Fruit fly (Drosophila melanogaster) whole organism, embryonic: Measurements from ENCODE around the gene mRpL49.

ENCODE experiments used
- CG10462 ChIP-seq: fragments of 200-800 bp; sonication (Bioruptor generic); optimal IDR thresholded peaks from 2 replicates; lab custom pipeline; 2016; ENCODE audit warnings: missing biosample characterization, missing genetic modification characterization
- CG10565 ChIP-seq: fragments of 200-800 bp; sonication (Bioruptor generic); optimal IDR thresholded peaks from 3 replicates; lab custom pipeline; 2016; ENCODE audit warnings: missing biosample characterization, mild to moderate bottlenecking, missing genetic modification characterization
- CG11696 ChIP-seq: fragments of 200-800 bp; sonication (Bioruptor generic); IDR thresholded peaks from 2 replicates; pipeline ENCODE4 v1.3.6; 2022; ENCODE audit warnings: missing biosample characterization, missing genetic modification characterization
- CG15073 ChIP-seq: fragments of 200-800 bp; sonication (Bioruptor generic); optimal IDR thresholded peaks from 2 replicates; lab custom pipeline; 2016; ENCODE audit warnings: missing biosample characterization, missing genetic modification characterization
- CG15269 ChIP-seq: fragments of 200-800 bp; sonication (Bioruptor generic); optimal IDR thresholded peaks from 2 replicates; lab custom pipeline; 2018; ENCODE audit warnings: missing biosample characterization, mild to moderate bottlenecking, missing genetic modification characterization, moderate library complexity
- CG1647 ChIP-seq: fragments of 200-800 bp; sonication (Bioruptor generic); optimal IDR thresholded peaks from 3 replicates; lab custom pipeline; 2016; ENCODE audit warnings: missing biosample characterization, missing genetic modification characterization
- CG16779 ChIP-seq: fragments of 200-800 bp; sonication (Bioruptor generic); IDR thresholded peaks from 2 replicates; pipeline ENCODE4 v1.3.6; 2022; ENCODE audit warnings: missing biosample characterization, missing genetic modification characterization
- CG17359 ChIP-seq: fragments of 200-800 bp; sonication (Bioruptor generic); optimal IDR thresholded peaks from 3 replicates; lab custom pipeline; 2018; ENCODE audit warnings: missing biosample characterization, mild to moderate bottlenecking, missing genetic modification characterization, moderate library complexity
- CG17385 ChIP-seq: fragments of 200-800 bp; sonication (Bioruptor generic); optimal IDR thresholded peaks from 3 replicates; lab custom pipeline; 2018; ENCODE audit warnings: missing biosample characterization, mild to moderate bottlenecking, missing genetic modification characterization
- CG17568 ChIP-seq: fragments of 200-800 bp; sonication (Bioruptor generic); optimal IDR thresholded peaks from 2 replicates; lab custom pipeline; 2018; ENCODE audit warnings: missing biosample characterization, mild to moderate bottlenecking, missing genetic modification characterization, moderate library complexity
- CG2678 ChIP-seq: fragments of 200-800 bp; sonication (Bioruptor generic); optimal IDR thresholded peaks from 3 replicates; lab custom pipeline; 2019; ENCODE audit warnings: missing biosample characterization, mild to moderate bottlenecking, missing genetic modification characterization, moderate library complexity
- CG3847 ChIP-seq: fragments of 200-800 bp; sonication (Bioruptor generic); IDR thresholded peaks from 2 replicates; pipeline ENCODE4 v1.3.6; 2022; ENCODE audit warnings: missing biosample characterization, missing genetic modification characterization
- CG7556 ChIP-seq: fragments of 200-800 bp; sonication (Bioruptor generic); optimal IDR thresholded peaks from 2 replicates; lab custom pipeline; 2017; ENCODE audit warnings: missing biosample characterization, mild to moderate bottlenecking, missing genetic modification characterization
- CG7745 ChIP-seq: fragments of 200-800 bp; sonication (Bioruptor generic); optimal IDR thresholded peaks from 2 replicates; lab custom pipeline; 2018; ENCODE audit warnings: missing biosample characterization, mild to moderate bottlenecking, missing genetic modification characterization, moderate library complexity
- CG8290 ChIP-seq, 3 experiments: fragments of 200-800 bp; sonication (Bioruptor generic); optimal IDR thresholded peaks; 2 replicates each; lab custom pipeline; 2016 to 2019; ENCODE audit warnings: missing biosample characterization in 3 of 3, missing genetic modification characterization in 3 of 3, mild to moderate bottlenecking in 2 of 3, moderate library complexity in 1 of 3
- CG9727 ChIP-seq: fragments of 200-800 bp; sonication (Bioruptor generic); optimal IDR thresholded peaks from 3 replicates; lab custom pipeline; 2017; ENCODE audit warnings: missing biosample characterization, mild to moderate bottlenecking, missing genetic modification characterization
- CG9797 ChIP-seq: fragments of 200-800 bp; sonication (Bioruptor generic); optimal IDR thresholded peaks from 3 replicates; lab custom pipeline; 2018; ENCODE audit warnings: missing biosample characterization, mild to moderate bottlenecking, missing genetic modification characterization
- CG9817 ChIP-seq: fragments of 200-800 bp; sonication (Bioruptor generic); optimal IDR thresholded peaks from 2 replicates; lab custom pipeline; 2018; ENCODE audit warnings: missing biosample characterization, mild to moderate bottlenecking, missing genetic modification characterization, moderate library complexity
- Dll ChIP-seq: fragments of 200-800 bp; sonication (Bioruptor generic); IDR thresholded peaks from 4 replicates; pipeline ENCODE4 v1.3.6; 2022; ENCODE audit warnings: missing biosample characterization, missing genetic modification characterization; ENCODE audit not compliant: partially characterized antibody
- ERR ChIP-seq: fragments of 200-800 bp; sonication (Bioruptor generic); optimal IDR thresholded peaks from 2 replicates; lab custom pipeline; 2016; ENCODE audit warnings: missing biosample characterization, missing genetic modification characterization
- Fer1 ChIP-seq: fragments of 200-800 bp; sonication (Bioruptor generic); optimal IDR thresholded peaks from 2 replicates; lab custom pipeline; 2017; ENCODE audit warnings: missing biosample characterization, mild to moderate bottlenecking, missing genetic modification characterization
- Fer2 ChIP-seq: fragments of 200-800 bp; sonication (Bioruptor generic); optimal IDR thresholded peaks from 2 replicates; lab custom pipeline; 2018; ENCODE audit warnings: missing biosample characterization, mild to moderate bottlenecking, missing genetic modification characterization, moderate library complexity
- H15 ChIP-seq: fragments of 200-800 bp; sonication (Bioruptor generic); IDR thresholded peaks from 3 replicates; pipeline ENCODE4 v1.3.6; 2022; ENCODE audit warnings: missing biosample characterization, missing genetic modification characterization
- HmgD ChIP-seq: fragments of 200-800 bp; sonication (Bioruptor generic); optimal IDR thresholded peaks from 3 replicates; lab custom pipeline; 2016; ENCODE audit warnings: missing biosample characterization, missing genetic modification characterization
- Kr ChIP-seq: fragments of 200-800 bp; sonication (Bioruptor generic); optimal IDR thresholded peaks from 2 replicates; lab custom pipeline; 2017; ENCODE audit warnings: missing biosample characterization, mild to moderate bottlenecking, missing genetic modification characterization
- Myb ChIP-seq: fragments of 200-800 bp; sonication (Bioruptor generic); optimal IDR thresholded peaks from 2 replicates; lab custom pipeline; 2016; ENCODE audit warnings: missing biosample characterization, missing genetic modification characterization
- Ptx1 ChIP-seq: fragments of 200-800 bp; sonication (Bioruptor generic); IDR thresholded peaks from 2 replicates; pipeline ENCODE4 v1.3.6; 2022; ENCODE audit warnings: missing biosample characterization, missing genetic modification characterization
- abd-A ChIP-seq: fragments of 200-800 bp; sonication (Bioruptor generic); optimal IDR thresholded peaks from 3 replicates; lab custom pipeline; 2019; ENCODE audit warnings: missing biosample characterization, mild to moderate bottlenecking, missing genetic modification characterization, moderate library complexity
- bowl ChIP-seq: fragments of 200-800 bp; sonication (Bioruptor generic); IDR thresholded peaks from 2 replicates; pipeline ENCODE4 v1.3.6; 2022; ENCODE audit warnings: missing biosample characterization, missing genetic modification characterization
- dm ChIP-seq: fragments of 200-800 bp; sonication (Bioruptor generic); optimal IDR thresholded peaks from 3 replicates; lab custom pipeline; 2016; ENCODE audit warnings: missing biosample characterization, missing genetic modification characterization
- dysf ChIP-seq: fragments of 200-800 bp; sonication (Bioruptor generic); IDR thresholded peaks from 3 replicates; pipeline ENCODE4 v1.3.6; 2022; ENCODE audit warnings: missing biosample characterization, missing genetic modification characterization
- fd64A ChIP-seq: fragments of 200-800 bp; sonication (Bioruptor generic); optimal IDR thresholded peaks from 3 replicates; lab custom pipeline; 2018; ENCODE audit warnings: missing biosample characterization, mild to moderate bottlenecking, missing genetic modification characterization
- gfzf ChIP-seq: fragments of 200-800 bp; sonication (Bioruptor generic); optimal IDR thresholded peaks from 2 replicates; lab custom pipeline; 2016; ENCODE audit warnings: missing biosample characterization, mild to moderate bottlenecking, missing genetic modification characterization, moderate library complexity
- gsb ChIP-seq: fragments of 200-800 bp; sonication (Bioruptor generic); IDR thresholded peaks from 2 replicates; pipeline ENCODE4 v1.3.6; 2022; ENCODE audit warnings: missing biosample characterization, missing genetic modification characterization
- hkb ChIP-seq, 2 experiments: fragments of 200-800 bp in 1 of 2; fragments of >200 bp in 1 of 2; sonication (Bioruptor generic) in 1 of 2; IDR thresholded peaks in 1 of 2; optimal IDR thresholded peaks in 1 of 2; 2 replicates each; pipeline versions ENCODE4 v1.3.6 to Lab custom; 2017 to 2022; ENCODE audit warnings: missing biosample characterization in 1 of 2, missing genetic modification characterization in 1 of 2
- jing ChIP-seq: fragments of 200-800 bp; sonication (Bioruptor generic); optimal IDR thresholded peaks from 2 replicates; lab custom pipeline; 2018; ENCODE audit warnings: missing biosample characterization, mild to moderate bottlenecking, missing genetic modification characterization
- jumu ChIP-seq: fragments of 200-800 bp; sonication (Bioruptor generic); optimal IDR thresholded peaks from 3 replicates; lab custom pipeline; 2016; ENCODE audit warnings: missing biosample characterization, missing genetic modification characterization
- lab ChIP-seq: fragments of 200-800 bp; sonication (Bioruptor generic); optimal IDR thresholded peaks from 3 replicates; lab custom pipeline; 2017; ENCODE audit warnings: missing biosample characterization, missing genetic modification characterization, mild to moderate bottlenecking, moderate library complexity, missing genetic modification reagents
- lilli ChIP-seq: fragments of 200-800 bp; sonication (Bioruptor generic); optimal IDR thresholded peaks from 3 replicates; lab custom pipeline; 2016; ENCODE audit warnings: missing biosample characterization, missing genetic modification characterization
- maf-S ChIP-seq: fragments of 200-800 bp; sonication (Bioruptor generic); optimal IDR thresholded peaks from 2 replicates; lab custom pipeline; 2016; ENCODE audit warnings: missing biosample characterization, missing genetic modification characterization
- nerfin-2 ChIP-seq: fragments of 200-800 bp; sonication (Bioruptor generic); IDR thresholded peaks from 2 replicates; pipeline ENCODE4 v1.3.6; 2022; ENCODE audit warnings: missing biosample characterization, missing genetic modification characterization; ENCODE audit not compliant: partially characterized antibody
- pnt ChIP-seq: fragments of 200-800 bp; sonication (Bioruptor generic); optimal IDR thresholded peaks from 3 replicates; lab custom pipeline; 2016; ENCODE audit warnings: missing biosample characterization, missing genetic modification characterization
- prd ChIP-seq, 3 experiments: fragments of >200 bp in 2 of 3; fragments of 200-800 bp in 1 of 3; sonication (Bioruptor generic) in 1 of 3; optimal IDR thresholded peaks in 2 of 3; IDR thresholded peaks in 1 of 3; 2 replicates in 2 of 3; 3 replicates in 1 of 3; pipeline versions ENCODE4 v1.3.6 to Lab custom; 2017 to 2022; ENCODE audit warnings: missing biosample characterization in 1 of 3, missing genetic modification characterization in 1 of 3
- ranshi ChIP-seq: fragments of 200-800 bp; sonication (Bioruptor generic); IDR thresholded peaks from 2 replicates; pipeline ENCODE4 v1.3.6; 2022; ENCODE audit warnings: missing biosample characterization, missing genetic modification characterization
- salm ChIP-seq: fragments of 200-800 bp; sonication (Bioruptor generic); optimal IDR thresholded peaks from 2 replicates; lab custom pipeline; 2018; ENCODE audit warnings: missing biosample characterization, mild to moderate bottlenecking, missing genetic modification characterization
- sens ChIP-seq: fragments of 200-800 bp; sonication (Bioruptor generic); peaks from one replicate; lab custom pipeline; 2016; ENCODE audit warnings: missing biosample characterization, missing genetic modification characterization
- sna ChIP-seq: fragments of 200-800 bp; sonication (Bioruptor generic); IDR thresholded peaks from 2 replicates; pipeline ENCODE4 v1.3.6; 2022; ENCODE audit warnings: missing biosample characterization, missing genetic modification characterization; ENCODE audit not compliant: partially characterized antibody
- tio ChIP-seq: fragments of 200-800 bp; sonication (Bioruptor generic); optimal IDR thresholded peaks from 2 replicates; lab custom pipeline; 2017; ENCODE audit warnings: missing biosample characterization, missing genetic modification characterization, inconsistent platforms
- yki ChIP-seq: fragments of >200 bp; optimal IDR thresholded peaks from 3 replicates; lab custom pipeline; 2018
- z ChIP-seq: fragments of 200-800 bp; sonication (Bioruptor generic); IDR thresholded peaks from 3 replicates; pipeline ENCODE4 v1.3.6; 2022; ENCODE audit warnings: missing biosample characterization, missing genetic modification characterization

The mRpL49 gene

DNA sequence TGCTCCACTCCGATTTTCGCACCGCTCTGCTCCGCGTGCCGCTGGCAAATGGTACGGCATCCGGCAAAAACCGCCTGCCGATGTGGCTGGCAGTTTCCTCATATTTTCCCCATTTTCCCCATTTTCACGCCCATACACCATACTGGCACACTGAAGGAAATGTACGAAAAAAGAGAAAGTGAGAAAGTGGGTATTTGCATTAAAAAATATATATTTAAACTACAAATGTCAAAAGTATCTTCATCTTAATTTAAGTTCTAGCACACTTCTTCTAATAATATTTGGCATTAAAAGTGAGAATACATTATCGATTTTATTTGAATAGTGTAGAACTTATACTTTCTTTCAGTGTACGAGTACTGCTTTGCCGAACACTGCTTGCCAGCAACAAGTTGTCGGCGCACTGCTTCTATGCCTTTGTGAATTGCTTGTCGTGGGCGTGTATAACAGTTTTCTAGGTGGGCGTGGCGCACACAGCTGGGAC, 50.5 kb downstream of the mRpL49 start, which contains the start of gene hec (continued):
- no peak for TF ChIP-seq yki (lab: Kevin White, UChicago)
- TF ChIP-seq gfzf (GFP tag; lab: Kevin White, UChicago): no peak
- TF ChIP-seq HmgD (GFP tag; lab: Kevin White, UChicago): no peak
- TF ChIP-seq CG11696 (GFP tag; lab: Robert Waterston, UW): no peak
- TF ChIP-seq tio (GFP tag; lab: Kevin White, UChicago): no peak
- TF ChIP-seq CG10462 (GFP tag; lab: Kevin White, UChicago): no peak
- TF ChIP-seq dysf (GFP tag; lab: Robert Waterston, UW): peak; percentile 52; the same call in 2 of the 3 replicates
- no peak for TF ChIP-seq dm (GFP tag; lab: Kevin White, UChicago)
- TF ChIP-seq CG15269 (tag; lab: Kevin White, UChicago): peak; percentile 31
- TF ChIP-seq CG17385 (GFP tag; lab: Kevin White, UChicago): no peak
- TF ChIP-seq H15 (GFP tag; lab: Robert Waterston, UW): no peak
- TF ChIP-seq jing (GFP tag; lab: Kevin White, UChicago): no peak
- peak; percentile 18 for TF ChIP-seq CG9817 (tag; lab: Kevin White, UChicago)
- TF ChIP-seq CG3847 (GFP tag; lab: Robert Waterston, UW): 0 out of 2 replicates have a peak, but pooled peaks have one; percentile 19
- TF ChIP-seq Fer2: no peak
- no peak for TF ChIP-seq Myb (GFP tag; lab: Kevin White, UChicago)
- no peak for TF ChIP-seq CG1647 (GFP tag; lab: Kevin White, UChicago)
- TF ChIP-seq Dll: no peak
- TF ChIP-seq CG9727 (GFP tag; lab: Kevin White, UChicago): peak; percentile 12
- no peak for TF ChIP-seq prd (optimal IDR thresholded peaks at IDR 0.05; lab: Kevin White, UChicago)
- TF ChIP-seq prd (GFP tag; IDR thresholded peaks at IDR 0.05; lab: Robert Waterston, UW): peak; percentile 35; the same call in 1 of the 3 replicates
- no peak for TF ChIP-seq CG8290 (GFP tag; optimal IDR thresholded peaks at IDR 0.05; lab: Kevin White, UChicago)
- no peak for TF ChIP-seq CG8290 (tag; optimal IDR thresholded peaks at IDR 0.05; lab: Kevin White, UChicago)
- TF ChIP-seq Fer1 (GFP tag; lab: Kevin White, UChicago): peak; percentile 50
- peak; percentile 27; the same call in 1 of the 2 replicates for TF ChIP-seq ranshi (GFP tag; lab: Robert Waterston, UW)
- peak; percentile 36 for TF ChIP-seq lab
- TF ChIP-seq sna (GFP tag; lab: Robert Waterston, UW): no peak
- no peak for TF ChIP-seq Kr (GFP tag; lab: Kevin White, UChicago)
- peak; percentile 7 for TF ChIP-seq CG7556 (GFP tag; lab: Kevin White, UChicago)
- TF ChIP-seq abd-A (tag; lab: Kevin White, UChicago): no peak
- no peak for TF ChIP-seq fd64A
- TF ChIP-seq Ptx1: no peak
- no peak for TF ChIP-seq pnt (GFP tag; lab: Kevin White, UChicago)
- no peak for TF ChIP-seq salm
- peak; percentile 42 for TF ChIP-seq CG17359
- TF ChIP-seq lilli (GFP tag; lab: Kevin White, UChicago): peak; percentile 14
- no peak for TF ChIP-seq CG10565 (GFP tag; lab: Kevin White, UChicago)
- TF ChIP-seq CG15073 (GFP tag; lab: Kevin White, UChicago): no peak
- no peak for TF ChIP-seq gsb
- TF ChIP-seq CG16779 (GFP tag; lab: Robert Waterston, UW): no peak
- TF ChIP-seq z (GFP tag; lab: Robert Waterston, UW): no peak
- TF ChIP-seq hkb (optimal IDR thresholded peaks at IDR 0.05; lab: Kevin White, UChicago): no peak
- TF ChIP-seq hkb (GFP tag; IDR thresholded peaks at IDR 0.05; lab: Robert Waterston, UW): no peak
- no peak for TF ChIP-seq maf-S
- peak; percentile 71 for TF ChIP-seq sens (GFP tag; lab: Kevin White, UChicago)
- no peak for TF ChIP-seq jumu (GFP tag; lab: Kevin White, UChicago)
- no peak for TF ChIP-seq ERR (GFP tag; lab: Kevin White, UChicago)
- TF ChIP-seq nerfin-2 (GFP tag; lab: Robert Waterston, UW): no peak
- TF ChIP-seq CG7745 (tag; lab: Kevin White, UChicago): no peak
- TF ChIP-seq bowl (GFP tag; lab: Robert Waterston, UW): no peak
- TF ChIP-seq CG9797 (GFP tag; lab: Kevin White, UChicago): no peak
- TF ChIP-seq CG17568 (GFP tag; lab: Kevin White, UChicago): no peak
- TF ChIP-seq CG2678 (tag; lab: Kevin White, UChicago): peak; percentile 55
